Fruit fly (Drosophila melanogaster): Measurements from ENCODE around the gene CG13284.

DNA sequence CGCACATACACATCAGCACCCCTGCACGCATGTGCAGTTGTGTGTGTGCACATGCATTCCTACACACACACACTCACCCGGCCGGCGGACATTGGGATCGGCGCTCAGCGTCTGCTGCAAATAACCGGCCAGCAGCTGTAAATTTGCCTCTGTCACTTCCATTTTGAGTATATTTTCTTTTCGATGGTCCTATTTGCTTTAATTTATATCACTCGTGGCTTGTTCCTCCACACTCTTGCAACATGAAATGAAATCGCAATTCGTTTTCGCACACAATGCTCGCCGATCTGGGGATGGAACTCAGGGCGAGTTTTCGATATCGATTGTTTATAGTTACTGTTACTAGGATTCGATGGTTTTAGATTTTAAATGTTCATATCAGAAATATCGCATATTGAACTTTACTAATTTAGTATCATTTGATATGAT is 23.6 kb downstream of the CG13284 start, which contains the start of gene Cse1:
- TF ChIP-seq CG7045 (GFP tag; optimal IDR thresholded peaks at IDR 0.05) (no peak), kay (GFP tag; ENCODE audit: borderline replicate concordance) (no peak), cnc (optimal IDR thresholded peaks at IDR 0.05) (no peak), CG5204 (GFP tag; optimal IDR thresholded peaks at IDR 0.05) (no peak), CG14711 (tag; optimal IDR thresholded peaks at IDR 0.05) (no peak), CG33017 (tag; optimal IDR thresholded peaks at IDR 0.05) (no peak)

All from whole organism, adult.